Fruit fly (Drosophila melanogaster): Measurements from ENCODE around the gene atms.

The atms gene

dm6 chr3R:4774953-4775352 lies 25.1 kb downstream of the atms start, which contains the start of gene CG44088:
CG44088 (minus strand) TSS chr3R:4775053.
- TF ChIP-seq foxo (GFP tag; optimal IDR thresholded peaks at IDR 0.05) (no peak), dmrt93B (GFP tag; optimal IDR thresholded peaks at IDR 0.05) (no peak), CrebA (GFP tag; optimal IDR thresholded peaks at IDR 0.05; ENCODE audit: borderline replicate concordance) (no peak), Hnf4 (GFP tag; optimal IDR thresholded peaks at IDR 0.05) (no peak), Dfd (GFP tag; optimal IDR thresholded peaks at IDR 0.05) (no peak), CG32264 (GFP tag; optimal IDR thresholded peaks at IDR 0.05) (no peak), Mio (GFP tag; optimal IDR thresholded peaks at IDR 0.05) (no peak), HLH106 (tag; optimal IDR thresholded peaks at IDR 0.05) (no peak), dl (GFP tag; optimal IDR thresholded peaks at IDR 0.05; ENCODE audit: insufficient read depth in 1 of 2, partially characterized antibody in 2 of 2) (no peak), Myc (optimal IDR thresholded peaks at IDR 0.05) (no peak), tai (GFP tag; optimal IDR thresholded peaks at IDR 0.05) (no peak), Abd-B (GFP tag; optimal IDR thresholded peaks at IDR 0.05) (no peak), Sp1 (GFP tag; optimal IDR thresholded peaks at IDR 0.05) (no peak), OdsH (GFP tag; optimal IDR thresholded peaks at IDR 0.05) (no peak), Vsx2 (GFP tag; optimal IDR thresholded peaks at IDR 0.05; ENCODE audit: partially characterized antibody) (no peak), woc (GFP tag; optimal IDR thresholded peaks at IDR 0.05) (no peak), h (GFP tag; optimal IDR thresholded peaks at IDR 0.05) (no peak), Hr83 (GFP tag; optimal IDR thresholded peaks at IDR 0.05; ENCODE audit: poor library complexity, severe bottlenecking) (no peak)

- TF ChIP-seq Hr78 (GFP tag; optimal IDR thresholded peaks at IDR 0.05) (peak; percentile 13), CG9705 (GFP tag; optimal IDR thresholded peaks at IDR 0.05) (peak; percentile 16), Hr83 (GFP tag; optimal IDR thresholded peaks at IDR 0.05; ENCODE audit: poor library complexity, severe bottlenecking) (no peak), fru (GFP tag; optimal IDR thresholded peaks at IDR 0.05) (peak; percentile 20), ey (GFP tag; optimal IDR thresholded peaks at IDR 0.05) (peak; percentile 27), N (GFP tag; optimal IDR thresholded peaks at IDR 0.05) (peak; percentile 51)
These were observed 25.5 kb downstream of the atms start for dm6 chr3R:4775371-4775770.

dm6 chr3R:4780262-4780661 lies 30.4 kb downstream of the atms start, which contains the start of gene CG14655:
CG14655 (minus strand) TSS chr3R:4780302.
- TF ChIP-seq Hr83 (GFP tag; optimal IDR thresholded peaks at IDR 0.05; ENCODE audit: poor library complexity, severe bottlenecking) (no peak), psq (GFP tag; optimal IDR thresholded peaks at IDR 0.05) (no peak), N (GFP tag; optimal IDR thresholded peaks at IDR 0.05) (no peak), Myc (optimal IDR thresholded peaks at IDR 0.05) (no peak), dl (GFP tag; optimal IDR thresholded peaks at IDR 0.05; ENCODE audit: insufficient read depth in 1 of 2, partially characterized antibody in 2 of 2) (no peak), Hr78 (GFP tag; optimal IDR thresholded peaks at IDR 0.05) (no peak), CG32264 (GFP tag; optimal IDR thresholded peaks at IDR 0.05) (no peak), Sp1 (GFP tag; optimal IDR thresholded peaks at IDR 0.05) (no peak), br (GFP tag; optimal IDR thresholded peaks at IDR 0.05) (no peak), Dfd (GFP tag; optimal IDR thresholded peaks at IDR 0.05) (no peak), CG9705 (GFP tag; optimal IDR thresholded peaks at IDR 0.05) (no peak), Abd-B (GFP tag; optimal IDR thresholded peaks at IDR 0.05) (no peak), Rel (GFP tag; optimal IDR thresholded peaks at IDR 0.05) (no peak), Rel (tag; optimal IDR thresholded peaks at IDR 0.05) (no peak), sage (GFP tag; optimal IDR thresholded peaks at IDR 0.05) (no peak), dmrt93B (GFP tag; optimal IDR thresholded peaks at IDR 0.05) (no peak)

dm6 chr3R:4780721-4781120 lies 30.9 kb downstream of the atms start:
- TF ChIP-seq pan (optimal IDR thresholded peaks at IDR 0.05) (no peak), sage (GFP tag; optimal IDR thresholded peaks at IDR 0.05) (no peak), fru (GFP tag; optimal IDR thresholded peaks at IDR 0.05) (no peak), CrebA (GFP tag; optimal IDR thresholded peaks at IDR 0.05; ENCODE audit: borderline replicate concordance) (no peak), psq (GFP tag; optimal IDR thresholded peaks at IDR 0.05) (no peak), N (GFP tag; optimal IDR thresholded peaks at IDR 0.05) (no peak), GATAd (GFP tag; optimal IDR thresholded peaks at IDR 0.05) (no peak), usp (GFP tag; optimal IDR thresholded peaks at IDR 0.05) (no peak), Sp1 (GFP tag; optimal IDR thresholded peaks at IDR 0.05) (no peak), CG9705 (GFP tag; optimal IDR thresholded peaks at IDR 0.05) (no peak), Hr83 (GFP tag; optimal IDR thresholded peaks at IDR 0.05; ENCODE audit: poor library complexity, severe bottlenecking) (no peak), CG32264 (GFP tag; optimal IDR thresholded peaks at IDR 0.05) (no peak), h (GFP tag; optimal IDR thresholded peaks at IDR 0.05) (no peak), Mio (GFP tag; optimal IDR thresholded peaks at IDR 0.05) (no peak), jim (GFP tag; optimal IDR thresholded peaks at IDR 0.05) (no peak), sv (GFP tag; optimal IDR thresholded peaks at IDR 0.05) (no peak), foxo (GFP tag; optimal IDR thresholded peaks at IDR 0.05) (no peak), dl (GFP tag; optimal IDR thresholded peaks at IDR 0.05; ENCODE audit: insufficient read depth in 1 of 2, partially characterized antibody in 2 of 2) (no peak), HLH106 (tag; optimal IDR thresholded peaks at IDR 0.05) (no peak)
